Fruit fly (Drosophila melanogaster): ENCODE results near the gene cup.

The cup gene

DNA sequence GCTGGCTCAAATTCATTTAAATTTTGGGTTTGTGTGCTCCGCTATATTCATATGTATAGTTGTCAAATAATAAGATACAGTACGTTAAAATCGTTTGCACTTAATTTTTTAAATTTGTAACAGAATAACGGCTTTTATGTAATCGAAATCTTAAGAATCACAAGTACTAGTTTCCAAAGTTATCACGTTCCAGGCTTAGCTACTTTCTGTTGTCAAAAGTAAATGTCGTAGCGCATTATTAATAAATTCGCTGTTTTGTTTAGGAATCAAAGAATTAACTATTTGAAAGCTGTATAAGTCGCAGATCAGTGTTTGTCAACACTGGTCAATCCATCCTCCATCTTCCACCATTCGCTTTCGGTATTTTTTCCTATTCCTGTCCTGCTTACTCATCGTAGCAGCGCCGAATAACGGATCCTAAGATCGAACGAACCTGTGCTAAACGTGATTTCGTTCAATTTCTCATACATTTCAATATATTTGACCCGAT is at the start of gene cup, which contains the start of the genes CG13771 and CG34310:
TSS of gene cup (plus strand) at position 103 of the 490 bp plus-strand sequence.
TSS of gene CG13771 (minus strand) at position 51 of the 490 bp plus-strand sequence.
TSS of gene CG34310 (plus strand) at position 103 of the 490 bp plus-strand sequence.
- TF ChIP-seq CG4496 (GFP tag; IDR thresholded peaks at IDR 0.05): no peak
- no peak for TF ChIP-seq Pif1A (GFP tag; optimal IDR thresholded peaks at IDR 0.05)
- TF ChIP-seq Pif1B (GFP tag; optimal IDR thresholded peaks at IDR 0.05): no peak
- TF ChIP-seq CG34367 (tag; optimal IDR thresholded peaks at IDR 0.05): no peak
- no peak for TF ChIP-seq CG9948 (tag; optimal IDR thresholded peaks at IDR 0.05)
- no peak for TF ChIP-seq fd96Ca (GFP tag; IDR thresholded peaks at IDR 0.05)

DNA sequence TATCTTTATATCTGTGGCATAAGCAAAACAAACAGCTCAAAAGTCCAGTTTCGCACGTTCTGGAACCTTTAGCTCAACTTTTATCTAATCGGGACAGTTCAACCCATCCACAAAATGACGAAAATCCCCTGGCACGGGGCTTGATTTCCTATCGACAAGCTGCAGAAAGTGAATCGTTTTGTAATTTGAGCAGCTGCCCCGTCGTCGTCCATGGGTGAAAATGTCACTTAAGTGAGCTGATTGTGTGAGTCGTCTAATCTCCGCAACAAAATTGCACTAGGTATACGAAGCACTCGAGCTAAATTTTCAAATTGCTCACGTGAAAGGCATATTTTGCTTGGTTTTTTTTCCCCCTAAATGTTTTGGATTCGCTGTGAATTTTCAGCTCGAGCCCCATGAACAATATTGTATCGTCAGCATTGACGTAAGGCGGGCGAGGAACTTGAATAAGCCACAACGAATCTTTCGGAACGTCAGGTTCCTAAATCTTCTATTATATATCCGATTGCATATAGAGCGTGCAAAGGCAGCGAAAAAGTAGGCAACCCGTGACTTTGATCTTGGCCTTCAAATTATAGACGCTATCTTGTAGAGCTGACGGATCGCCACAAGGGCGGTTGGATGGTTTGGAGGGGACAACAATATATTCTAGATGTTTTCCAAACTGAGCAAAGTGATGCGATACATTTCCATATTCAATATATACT is 49.1 kb upstream of the cup start:
- TF ChIP-seq CG10348 (GFP tag; IDR thresholded peaks at IDR 0.05) (no peak), fd96Ca (GFP tag; IDR thresholded peaks at IDR 0.05) (no peak), Ets98B (GFP tag; IDR thresholded peaks at IDR 0.05) (no peak), CG8159 (tag; optimal IDR thresholded peaks at IDR 0.05) (no peak), CG4496 (GFP tag; IDR thresholded peaks at IDR 0.05) (no peak), Snoo (tag; optimal IDR thresholded peaks at IDR 0.05) (no peak), CG34367 (tag; optimal IDR thresholded peaks at IDR 0.05) (no peak), gl (tag; optimal IDR thresholded peaks at IDR 0.05) (no peak), EcR (GFP tag; optimal IDR thresholded peaks at IDR 0.05) (no peak), CG13204 (GFP tag; optimal IDR thresholded peaks at IDR 0.05) (no peak), CG15710 (tag; optimal IDR thresholded peaks at IDR 0.05) (no peak), CG17806 (tag; optimal IDR thresholded peaks at IDR 0.05) (no peak), Pif1A (GFP tag; optimal IDR thresholded peaks at IDR 0.05) (no peak), CG32121 (GFP tag; IDR thresholded peaks at IDR 0.05) (no peak), CG14655 (GFP tag; optimal IDR thresholded peaks at IDR 0.05) (no peak), CG9948 (tag; optimal IDR thresholded peaks at IDR 0.05) (no peak)

DNA sequence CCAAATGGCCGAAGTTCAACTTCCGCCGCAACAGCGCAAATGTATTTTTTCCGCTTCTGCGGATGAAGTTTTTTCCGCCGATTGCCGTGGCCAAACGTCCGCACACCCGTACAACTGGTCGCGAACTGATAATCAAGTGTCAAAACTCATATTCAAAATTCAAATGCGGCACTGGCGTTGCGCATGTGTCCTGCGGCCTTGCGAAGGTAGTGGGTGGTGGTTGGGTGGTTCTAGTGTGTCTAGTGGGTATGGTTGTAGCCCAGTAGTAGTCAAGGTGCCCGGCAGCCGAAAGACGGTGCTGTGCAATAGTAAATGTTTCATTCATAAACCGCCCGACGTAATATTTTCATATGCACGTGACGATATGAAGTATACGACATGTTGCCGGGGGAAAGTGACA is 41.9 kb upstream of the cup start, which contains the start of gene DIP-iota:
TSS of gene DIP-iota (minus strand) at position 101 of the 400 bp plus-strand sequence.
- TF ChIP-seq CG8301 (tag; optimal IDR thresholded peaks at IDR 0.05) (no peak), Pif1A (GFP tag; optimal IDR thresholded peaks at IDR 0.05) (no peak), CG32121 (GFP tag; IDR thresholded peaks at IDR 0.05) (no peak), CG17806 (tag; optimal IDR thresholded peaks at IDR 0.05) (no peak), Pif1B (GFP tag; optimal IDR thresholded peaks at IDR 0.05) (no peak), rn (GFP tag; IDR thresholded peaks at IDR 0.05) (no peak), CG8159 (tag; optimal IDR thresholded peaks at IDR 0.05) (no peak), CG34367 (tag; optimal IDR thresholded peaks at IDR 0.05) (no peak), CG4496 (GFP tag; IDR thresholded peaks at IDR 0.05) (no peak), CG14655 (GFP tag; optimal IDR thresholded peaks at IDR 0.05) (no peak), Ets98B (GFP tag; IDR thresholded peaks at IDR 0.05) (no peak), CG12605 (GFP tag; IDR thresholded peaks at IDR 0.05) (no peak), D1 (tag; optimal IDR thresholded peaks at IDR 0.05) (no peak), CG15710 (tag; optimal IDR thresholded peaks at IDR 0.05) (no peak), CG13204 (GFP tag; optimal IDR thresholded peaks at IDR 0.05) (no peak), gl (tag; optimal IDR thresholded peaks at IDR 0.05) (no peak)

DNA sequence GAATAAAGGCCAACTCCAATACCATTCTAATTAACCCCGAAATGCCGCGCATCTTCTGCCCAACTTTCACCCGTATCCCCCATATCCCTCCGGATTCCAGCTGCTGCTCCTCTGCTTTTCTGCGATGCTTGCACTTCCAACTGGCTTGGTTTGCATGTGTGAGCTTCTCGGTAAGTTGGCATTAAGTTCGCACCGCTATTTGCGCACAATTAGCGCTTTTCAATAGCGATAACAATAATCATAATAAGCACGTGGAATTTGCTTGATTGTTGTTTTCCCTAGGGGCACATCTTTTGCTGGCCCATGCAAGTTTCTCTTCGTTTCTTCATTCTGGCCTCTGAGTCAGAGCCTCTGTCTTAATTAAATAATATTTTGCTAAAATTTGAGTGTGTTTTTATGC is 41.4 kb upstream of the cup start:
- TF ChIP-seq Pif1B (GFP tag; optimal IDR thresholded peaks at IDR 0.05) (no peak), CG34367 (tag; optimal IDR thresholded peaks at IDR 0.05) (no peak), CG17806 (tag; optimal IDR thresholded peaks at IDR 0.05) (no peak), Ets98B (GFP tag; IDR thresholded peaks at IDR 0.05) (no peak), CG9948 (tag; optimal IDR thresholded peaks at IDR 0.05) (no peak), CG8301 (tag; optimal IDR thresholded peaks at IDR 0.05) (no peak), CG8159 (tag; optimal IDR thresholded peaks at IDR 0.05) (no peak), CG14655 (GFP tag; optimal IDR thresholded peaks at IDR 0.05) (no peak), CG15710 (tag; optimal IDR thresholded peaks at IDR 0.05) (no peak), CG4496 (GFP tag; IDR thresholded peaks at IDR 0.05) (no peak), CG10348 (GFP tag; IDR thresholded peaks at IDR 0.05) (no peak), fd96Ca (GFP tag; IDR thresholded peaks at IDR 0.05) (no peak), EcR (GFP tag; optimal IDR thresholded peaks at IDR 0.05) (no peak), CG32121 (GFP tag; IDR thresholded peaks at IDR 0.05) (no peak)

DNA sequence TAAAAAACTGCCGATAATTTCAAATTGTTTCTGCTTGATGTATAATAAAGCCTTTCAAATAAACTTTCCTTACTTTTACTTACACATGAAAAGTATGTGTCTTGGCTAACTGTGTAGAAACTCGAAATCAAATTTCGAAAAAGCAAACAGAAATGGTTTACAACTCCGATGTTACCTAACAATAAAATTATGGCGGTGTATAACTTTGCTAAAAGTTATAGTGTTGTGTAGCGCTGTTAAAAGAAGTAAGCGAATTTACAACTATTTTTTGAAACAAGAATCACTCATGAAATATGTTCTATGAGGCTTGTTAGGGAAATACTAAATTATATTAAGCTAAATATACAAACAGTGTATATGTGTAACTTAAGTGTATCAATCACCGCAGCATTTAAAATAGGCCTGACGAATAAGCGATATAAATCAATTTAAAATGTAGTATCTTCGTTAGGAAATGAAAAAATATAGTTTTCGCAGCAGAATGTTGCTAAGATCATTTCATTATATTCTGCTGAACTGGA is 40.8 kb upstream of the cup start, which contains the start of gene CG34345:
TSS of gene CG34345 (plus strand) at position 471 of the 521 bp plus-strand sequence.
- no peak for TF ChIP-seq CG10348 (GFP tag; IDR thresholded peaks at IDR 0.05)
- peak; percentile 78 for TF ChIP-seq D1 (tag; optimal IDR thresholded peaks at IDR 0.05)
- no peak for TF ChIP-seq CG9948 (tag; optimal IDR thresholded peaks at IDR 0.05)

DNA sequence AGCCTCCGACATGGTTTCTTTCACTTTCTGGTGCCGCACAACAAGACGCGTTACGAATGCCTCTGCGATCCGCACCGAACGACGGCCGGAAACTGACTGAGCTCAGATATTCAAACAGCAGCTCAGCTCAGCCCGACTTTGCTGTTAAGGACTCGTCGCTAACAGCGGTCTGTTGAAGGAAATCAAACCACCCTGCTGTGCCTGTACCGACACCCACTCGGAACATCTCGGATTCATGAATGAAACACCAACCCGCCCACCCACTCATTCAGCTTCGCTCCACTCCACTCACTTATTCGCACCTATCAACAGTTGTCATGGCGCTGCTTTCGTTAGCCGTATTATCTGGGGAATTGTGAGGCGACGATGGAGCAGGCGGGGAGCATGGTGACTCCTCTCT is 31.2 kb upstream of the cup start, which contains the start of gene Oatp26F:
TSS of gene Oatp26F (minus strand) at position 101 of the 400 bp plus-strand sequence.
- no peak for TF ChIP-seq CG17806 (tag; optimal IDR thresholded peaks at IDR 0.05)
- TF ChIP-seq gl (tag; optimal IDR thresholded peaks at IDR 0.05): no peak
- TF ChIP-seq CG32121 (GFP tag; IDR thresholded peaks at IDR 0.05): no peak
- no peak for TF ChIP-seq CG9948 (tag; optimal IDR thresholded peaks at IDR 0.05)
- TF ChIP-seq CG12605 (GFP tag; IDR thresholded peaks at IDR 0.05): no peak
- TF ChIP-seq EcR (GFP tag; optimal IDR thresholded peaks at IDR 0.05): no peak
- TF ChIP-seq Pif1B (GFP tag; optimal IDR thresholded peaks at IDR 0.05): no peak
- no peak for TF ChIP-seq CG15710 (tag; optimal IDR thresholded peaks at IDR 0.05)
- no peak for TF ChIP-seq Snoo (tag; optimal IDR thresholded peaks at IDR 0.05)
- TF ChIP-seq Pif1A (GFP tag; optimal IDR thresholded peaks at IDR 0.05): no peak
- TF ChIP-seq CG10348 (GFP tag; IDR thresholded peaks at IDR 0.05): no peak
- no peak for TF ChIP-seq CG34367 (tag; optimal IDR thresholded peaks at IDR 0.05)
- no peak for TF ChIP-seq CG4496 (GFP tag; IDR thresholded peaks at IDR 0.05)
- no peak for TF ChIP-seq CG8159 (tag; optimal IDR thresholded peaks at IDR 0.05)
- TF ChIP-seq D1 (tag; optimal IDR thresholded peaks at IDR 0.05): no peak
- no peak for TF ChIP-seq CG8301 (tag; optimal IDR thresholded peaks at IDR 0.05)
